Worm (Caenorhabditis elegans) whole organism, L2 larva: ENCODE measurements around the gene Y17G9B.4.

Experiments
- ZK546.5 ChIP-seq: sonication (generic microtip); optimal IDR thresholded peaks from 2 replicates; lab custom pipeline; 2017; ENCODE audit warnings: missing biosample characterization, missing genetic modification characterization
- aly-2 ChIP-seq: fragments of 150-350 bp; optimal IDR thresholded peaks from 2 replicates; lab custom pipeline; 2014; ENCODE audit warnings: missing biosample characterization, missing genetic modification characterization
- ama-1 ChIP-seq: fragments of 150-350 bp; optimal IDR thresholded peaks from 2 replicates; lab custom pipeline; 2018; ENCODE audit warnings: inconsistent platforms
- sem-4 ChIP-seq: fragments of 150-350 bp; optimal IDR thresholded peaks from 2 replicates; lab custom pipeline; 2014; ENCODE audit warnings: missing biosample characterization, missing genetic modification reagents, missing genetic modification characterization
- unc-39 ChIP-seq: fragments of 150-350 bp; optimal IDR thresholded peaks from 2 replicates; lab custom pipeline; 2014; ENCODE audit warnings: missing biosample characterization, missing genetic modification characterization
- ztf-11 ChIP-seq: sonication (generic microtip); optimal IDR thresholded peaks from 2 replicates; lab custom pipeline; 2017; ENCODE audit warnings: missing biosample characterization, missing genetic modification characterization

ce11 chrIV:4703911-4704310 lies 48.0 kb upstream of the Y17G9B.4 start, which contains the start of gene ogdh-1:
- TF ChIP-seq aly-2 (tag; lab: Kevin White, UChicago), result no peak
- TF ChIP-seq ama-1 (lab: Kevin White, UChicago), result no peak
- TF ChIP-seq ztf-11, result no peak
- TF ChIP-seq unc-39 (tag; lab: Kevin White, UChicago), result no peak
- no peak for TF ChIP-seq sem-4
- no peak for TF ChIP-seq ZK546.5
